Fruit fly (Drosophila melanogaster) whole organism, embryonic: Measurements from ENCODE around the gene mei-218.

Experiments used
- Ada2b ChIP-seq: fragments of 200-800 bp; sonication (Bioruptor generic); IDR thresholded peaks from 2 replicates; pipeline ENCODE4 v1.3.6; 2022; ENCODE audit warnings: missing biosample characterization, missing genetic modification characterization
- Asciz ChIP-seq: fragments of 200-800 bp; sonication (Bioruptor generic); optimal IDR thresholded peaks from 2 replicates; lab custom pipeline; 2017; ENCODE audit warnings: missing biosample characterization, mild to moderate bottlenecking, missing genetic modification characterization, missing genetic modification reagents
- BtbVII ChIP-seq: fragments of 200-800 bp; sonication (Bioruptor generic); optimal IDR thresholded peaks from 3 replicates; lab custom pipeline; 2017; ENCODE audit warnings: missing biosample characterization, mild to moderate bottlenecking, missing genetic modification characterization
- CG11695 ChIP-seq: fragments of 200-800 bp; sonication (Bioruptor generic); IDR thresholded peaks from 3 replicates; pipeline ENCODE4 v1.3.6; 2022; ENCODE audit warnings: missing biosample characterization, missing genetic modification characterization
- CG12236 ChIP-seq: fragments of 200-800 bp; sonication (Bioruptor generic); optimal IDR thresholded peaks from 2 replicates; lab custom pipeline; 2016; ENCODE audit warnings: missing biosample characterization, missing genetic modification characterization
- CG13123 ChIP-seq: fragments of 200-800 bp; sonication (Bioruptor generic); optimal IDR thresholded peaks from 2 replicates; lab custom pipeline; 2016; ENCODE audit warnings: missing biosample characterization, missing genetic modification characterization
- CG13296 ChIP-seq: fragments of 200-800 bp; sonication (Bioruptor generic); optimal IDR thresholded peaks from 3 replicates; lab custom pipeline; 2018; ENCODE audit warnings: missing biosample characterization, mild to moderate bottlenecking, missing genetic modification characterization
- CG14860 ChIP-seq: fragments of 200-800 bp; sonication (Bioruptor generic); IDR thresholded peaks from 3 replicates; pipeline ENCODE4 v1.3.6; 2022; ENCODE audit warnings: missing biosample characterization, missing genetic modification characterization; ENCODE audit not compliant: partially characterized antibody
- CG15479 ChIP-seq: fragments of 200-800 bp; sonication (Bioruptor generic); optimal IDR thresholded peaks from 3 replicates; lab custom pipeline; 2019; ENCODE audit warnings: missing biosample characterization, mild to moderate bottlenecking, missing genetic modification characterization, moderate library complexity
- CG15514 ChIP-seq: fragments of 200-800 bp; sonication (Bioruptor generic); optimal IDR thresholded peaks from 3 replicates; lab custom pipeline; 2017; ENCODE audit warnings: missing biosample characterization, missing genetic modification characterization, mild to moderate bottlenecking, moderate library complexity, missing genetic modification reagents
- CG2129 ChIP-seq: fragments of 200-800 bp; sonication (Bioruptor generic); IDR thresholded peaks from 2 replicates; pipeline ENCODE4 v1.3.6; 2022; ENCODE audit warnings: missing biosample characterization, missing genetic modification characterization; ENCODE audit not compliant: partially characterized antibody
- CG34224 ChIP-seq: fragments of 200-800 bp; sonication (Bioruptor generic); IDR thresholded peaks from 3 replicates; pipeline ENCODE4 v1.3.6; 2022; ENCODE audit warnings: missing biosample characterization, missing genetic modification characterization; ENCODE audit not compliant: partially characterized antibody
- CG34422 ChIP-seq: fragments of 200-800 bp; sonication (Bioruptor generic); IDR thresholded peaks from 3 replicates; pipeline ENCODE4 v1.3.6; 2022; ENCODE audit warnings: missing biosample characterization, missing genetic modification characterization
- CG42726 ChIP-seq: fragments of 200-800 bp; sonication (Bioruptor generic); IDR thresholded peaks from 2 replicates; pipeline ENCODE4 v1.3.6; 2022; ENCODE audit warnings: missing biosample characterization, missing genetic modification characterization; ENCODE audit not compliant: partially characterized antibody
- CG4707 ChIP-seq: fragments of 200-800 bp; sonication (Bioruptor generic); optimal IDR thresholded peaks from 2 replicates; lab custom pipeline; 2018; ENCODE audit warnings: missing biosample characterization, mild to moderate bottlenecking, missing genetic modification characterization, moderate library complexity
- CG5180 ChIP-seq: fragments of 200-800 bp; sonication (Bioruptor generic); optimal IDR thresholded peaks from 3 replicates; lab custom pipeline; 2017; ENCODE audit warnings: missing biosample characterization, missing genetic modification characterization, mild to moderate bottlenecking, moderate library complexity, missing genetic modification reagents
- CG7745 ChIP-seq: fragments of 200-800 bp; sonication (Bioruptor generic); optimal IDR thresholded peaks from 2 replicates; lab custom pipeline; 2018; ENCODE audit warnings: missing biosample characterization, mild to moderate bottlenecking, missing genetic modification characterization, moderate library complexity
- CG7987 ChIP-seq: fragments of 200-800 bp; sonication (Bioruptor generic); optimal IDR thresholded peaks from 2 replicates; lab custom pipeline; 2018; ENCODE audit warnings: missing biosample characterization, mild to moderate bottlenecking, missing genetic modification characterization, moderate library complexity
- CG8924 ChIP-seq: fragments of 200-800 bp; optimal IDR thresholded peaks from 3 replicates; lab custom pipeline; 2019; ENCODE audit warnings: missing biosample characterization, mild to moderate bottlenecking, missing genetic modification characterization, moderate library complexity
- CG9609 ChIP-seq: fragments of 200-800 bp; sonication (Bioruptor generic); optimal IDR thresholded peaks from 3 replicates; lab custom pipeline; 2016; ENCODE audit warnings: missing biosample characterization, missing genetic modification characterization
- ERR ChIP-seq: fragments of 200-800 bp; sonication (Bioruptor generic); optimal IDR thresholded peaks from 2 replicates; lab custom pipeline; 2016; ENCODE audit warnings: missing biosample characterization, missing genetic modification characterization
- Ets65A ChIP-seq: fragments of 200-800 bp; sonication (Bioruptor generic); peaks from one replicate; lab custom pipeline; 2016; ENCODE audit warnings: missing biosample characterization, missing genetic modification characterization
- GATAe ChIP-seq: fragments of 200-800 bp; sonication (Bioruptor generic); conservative IDR thresholded peaks from 2 replicates; pipeline ENCODE4 v1.3.6; 2022; ENCODE audit warnings: missing biosample characterization, missing genetic modification characterization
- HHEX ChIP-seq: fragments of 200-800 bp; sonication (Bioruptor generic); optimal IDR thresholded peaks from 3 replicates; lab custom pipeline; 2017; ENCODE audit warnings: missing biosample characterization, mild to moderate bottlenecking, missing genetic modification characterization, missing genetic modification reagents
- HLH4C ChIP-seq: fragments of 200-800 bp; sonication (Bioruptor generic); IDR thresholded peaks from 3 replicates; pipeline ENCODE4 v1.3.6; 2022; ENCODE audit warnings: missing biosample characterization, missing genetic modification characterization; ENCODE audit not compliant: partially characterized antibody
- Hmr ChIP-seq: fragments of 200-800 bp; sonication (Bioruptor generic); optimal IDR thresholded peaks from 3 replicates; lab custom pipeline; 2017; ENCODE audit warnings: mild to moderate bottlenecking, missing biosample characterization, missing genetic modification reagents, missing genetic modification characterization
- Kr ChIP-seq: fragments of 200-800 bp; sonication (Bioruptor generic); optimal IDR thresholded peaks from 2 replicates; lab custom pipeline; 2017; ENCODE audit warnings: missing biosample characterization, mild to moderate bottlenecking, missing genetic modification characterization
- Lhr ChIP-seq: fragments of 200-800 bp; sonication (Bioruptor generic); optimal IDR thresholded peaks from 3 replicates; lab custom pipeline; 2017; ENCODE audit warnings: mild to moderate bottlenecking, missing biosample characterization, missing genetic modification reagents, missing genetic modification characterization
- Oaz ChIP-seq: fragments of 200-800 bp; sonication (Bioruptor generic); IDR thresholded peaks from 2 replicates; pipeline ENCODE4 v1.3.6; 2022; ENCODE audit warnings: missing biosample characterization, missing genetic modification characterization
- Ptx1 ChIP-seq: fragments of 200-800 bp; sonication (Bioruptor generic); IDR thresholded peaks from 2 replicates; pipeline ENCODE4 v1.3.6; 2022; ENCODE audit warnings: missing biosample characterization, missing genetic modification characterization
- Sry-β ChIP-seq: fragments of 200-800 bp; sonication (Bioruptor generic); optimal IDR thresholded peaks from 2 replicates; lab custom pipeline; 2018; ENCODE audit warnings: missing biosample characterization, mild to moderate bottlenecking, missing genetic modification characterization, moderate library complexity
- Taf1 ChIP-seq: fragments of 200-800 bp; sonication (Bioruptor generic); IDR thresholded peaks from 2 replicates; pipeline ENCODE4 v1.3.6; 2022; ENCODE audit warnings: missing biosample characterization, missing genetic modification characterization
- Xrp1 ChIP-seq: fragments of 200-800 bp; sonication (Bioruptor generic); IDR thresholded peaks from 2 replicates; pipeline ENCODE4 v1.3.6; 2022; ENCODE audit warnings: missing biosample characterization, missing genetic modification characterization
- aop ChIP-seq: fragments of 200-800 bp; sonication (Bioruptor generic); IDR thresholded peaks from 2 replicates; pipeline ENCODE4 v1.3.6; 2022; ENCODE audit warnings: missing biosample characterization, missing genetic modification characterization
- az2 ChIP-seq: fragments of 200-800 bp; sonication (Bioruptor generic); optimal IDR thresholded peaks from 3 replicates; lab custom pipeline; 2016; ENCODE audit warnings: missing biosample characterization, missing genetic modification characterization
- bsh ChIP-seq, 2 experiments: fragments of 200-800 bp; sonication (Bioruptor generic); optimal IDR thresholded peaks; 2 replicates each; lab custom pipeline; 2017 to 2018; ENCODE audit warnings: mild to moderate bottlenecking in 2 of 2, missing biosample characterization in 2 of 2, missing genetic modification characterization in 2 of 2, moderate library complexity in 1 of 2
- cad ChIP-seq: fragments of >200 bp; optimal IDR thresholded peaks from 2 replicates; lab custom pipeline; 2017; ENCODE audit warnings: missing biosample characterization, missing genetic modification characterization
- corto ChIP-seq: fragments of 200-800 bp; sonication (Bioruptor generic); optimal IDR thresholded peaks from 2 replicates; lab custom pipeline; 2016; ENCODE audit warnings: missing biosample characterization, mild to moderate bottlenecking, missing genetic modification characterization, moderate library complexity
- dati ChIP-seq: fragments of 200-800 bp; sonication (Bioruptor generic); IDR thresholded peaks from 2 replicates; pipeline ENCODE4 v1.3.6; 2022; ENCODE audit warnings: missing biosample characterization, missing genetic modification characterization
- gem ChIP-seq: fragments of 200-800 bp; sonication (Bioruptor generic); optimal IDR thresholded peaks from 2 replicates; lab custom pipeline; 2019; ENCODE audit warnings: missing biosample characterization, mild to moderate bottlenecking, missing genetic modification characterization, moderate library complexity
- gfzf ChIP-seq: fragments of 200-800 bp; sonication (Bioruptor generic); optimal IDR thresholded peaks from 2 replicates; lab custom pipeline; 2016; ENCODE audit warnings: missing biosample characterization, mild to moderate bottlenecking, missing genetic modification characterization, moderate library complexity
- pan ChIP-seq, 4 experiments: fragments of >200 bp in 3 of 4; fragments of 200-800 bp in 1 of 4; sonication (Bioruptor generic) in 1 of 4; optimal IDR thresholded peaks in 3 of 4; IDR thresholded peaks in 1 of 4; 2 replicates each; pipeline versions ENCODE4 v1.3.6 to Lab custom; 2017 to 2022; ENCODE audit warnings: missing biosample characterization in 2 of 4, missing genetic modification characterization in 2 of 4, mixed read lengths in 1 of 4
- sd ChIP-seq: fragments of 200-800 bp; sonication (Bioruptor generic); optimal IDR thresholded peaks from 3 replicates; lab custom pipeline; 2018; ENCODE audit warnings: missing biosample characterization, mild to moderate bottlenecking, missing genetic modification characterization, moderate library complexity
- sr ChIP-seq: fragments of 200-800 bp; sonication (Bioruptor generic); IDR thresholded peaks from 3 replicates; pipeline ENCODE4 v1.3.6; 2022; ENCODE audit warnings: missing biosample characterization, missing genetic modification characterization
- tll ChIP-seq, 2 experiments: fragments of 200-800 bp in 1 of 2; fragments of >200 bp in 1 of 2; sonication (Bioruptor generic) in 1 of 2; optimal IDR thresholded peaks; 2 replicates each; lab custom pipeline; 2017 to 2019; ENCODE audit warnings: missing biosample characterization in 2 of 2, missing genetic modification characterization in 2 of 2, mild to moderate bottlenecking in 1 of 2, moderate library complexity in 1 of 2
- tna ChIP-seq: fragments of 200-800 bp; sonication (Bioruptor generic); IDR thresholded peaks from 2 replicates; pipeline ENCODE4 v1.3.6; 2022; ENCODE audit warnings: missing biosample characterization, missing genetic modification characterization; ENCODE audit not compliant: partially characterized antibody
- wek ChIP-seq: fragments of 200-800 bp; sonication (Bioruptor generic); optimal IDR thresholded peaks from 3 replicates; lab custom pipeline; 2018; ENCODE audit warnings: missing biosample characterization, mild to moderate bottlenecking, missing genetic modification characterization, moderate library complexity
- zen ChIP-seq: fragments of 200-800 bp; sonication (Bioruptor generic); optimal IDR thresholded peaks from 3 replicates; lab custom pipeline; 2018; ENCODE audit warnings: missing biosample characterization, mild to moderate bottlenecking, missing genetic modification characterization, moderate library complexity

The mei-218 gene

DNA sequence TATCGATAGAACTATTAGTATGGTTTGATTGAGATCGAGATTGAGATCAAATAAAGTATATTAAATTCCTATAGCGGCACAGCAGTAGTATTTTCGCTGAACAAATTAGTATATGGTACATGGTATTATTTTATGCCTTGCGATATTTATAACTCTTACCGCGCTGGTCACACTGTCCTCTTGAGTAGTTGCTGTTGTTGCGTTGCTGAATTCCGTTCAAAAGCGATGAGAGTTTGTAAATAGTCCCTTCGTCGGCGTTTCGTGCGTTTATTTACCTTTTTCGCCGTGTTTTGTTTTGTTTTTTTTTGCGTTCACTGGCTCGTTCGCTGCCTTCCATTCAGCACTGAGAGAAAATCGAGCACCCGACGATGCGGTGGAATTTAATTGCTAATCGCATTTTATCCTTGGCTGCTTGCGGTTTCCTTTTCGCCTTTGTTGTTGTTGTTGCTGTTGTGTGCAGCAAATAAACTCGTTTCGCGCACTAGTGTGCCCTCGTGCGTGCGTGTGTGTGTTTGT lies 35.3 kb downstream of the mei-218 start, which contains the start of gene CG5004 (continued):
- TF ChIP-seq GATAe (GFP tag; lab: Robert Waterston, UW) (no peak), aop (GFP tag; lab: Robert Waterston, UW) (no peak), CG34422 (peak; percentile 78; the same call in 1 of the 3 replicates), CG34224 (GFP tag; lab: Robert Waterston, UW) (peak; percentile 44; the same call in 1 of the 3 replicates), BtbVII (peak; percentile 14), CG11695 (no peak), HLH4C (GFP tag; lab: Robert Waterston, UW) (0 out of 3 replicates have a peak, but pooled peaks have one; percentile 38), CG5180 (GFP tag; lab: Kevin White, UChicago) (no peak), gfzf (peak; percentile 77), sd (tag; lab: Kevin White, UChicago) (peak; percentile 72), Lhr (GFP tag; lab: Kevin White, UChicago) (peak; percentile 51), CG7745 (tag; lab: Kevin White, UChicago) (no peak), pan (optimal IDR thresholded peaks at IDR 0.05; lab: Kevin White, UChicago) (no peak), pan (GFP tag; optimal IDR thresholded peaks at IDR 0.05 in 1 of 2, IDR thresholded peaks at IDR 0.05 in 1 of 2) (no peak), zen (tag; lab: Kevin White, UChicago) (no peak), CG2129 (GFP tag; lab: Robert Waterston, UW) (no peak), az2 (GFP tag; lab: Kevin White, UChicago) (no peak), Taf1 (GFP tag; lab: Robert Waterston, UW) (no peak), CG13123 (GFP tag; lab: Kevin White, UChicago) (no peak), tna (GFP tag; lab: Robert Waterston, UW) (no peak; the same call in 1 of the 2 replicates), HHEX (GFP tag; lab: Kevin White, UChicago) (peak; percentile 9), CG7987 (GFP tag; lab: Kevin White, UChicago) (no peak), CG9609 (GFP tag; lab: Kevin White, UChicago) (no peak), Sry-β (GFP tag; lab: Kevin White, UChicago) (no peak), Hmr (peak; percentile 47), Ada2b (GFP tag; lab: Robert Waterston, UW) (no peak), CG4707 (GFP tag; lab: Kevin White, UChicago) (no peak), corto (GFP tag; lab: Kevin White, UChicago) (no peak), wek (peak; percentile 35), CG15514 (GFP tag; lab: Kevin White, UChicago) (peak; percentile 97), bsh (GFP tag; optimal IDR thresholded peaks at IDR 0.05; lab: Kevin White, UChicago) (no peak), CG12236 (no peak), cad (no peak), dati (GFP tag; lab: Robert Waterston, UW) (no peak), Asciz (GFP tag; lab: Kevin White, UChicago) (no peak), CG14860 (0 out of 3 replicates have a peak, but pooled peaks have one; percentile 43), CG8924 (tag; lab: Kevin White, UChicago) (no peak), Kr (no peak), gem (tag; lab: Kevin White, UChicago) (no peak), Oaz (GFP tag; lab: Robert Waterston, UW) (no peak), Ets65A (GFP tag; lab: Kevin White, UChicago) (no peak), sr (GFP tag; lab: Robert Waterston, UW) (no peak), tll (GFP tag; optimal IDR thresholded peaks at IDR 0.05; lab: Kevin White, UChicago) (no peak), ERR (GFP tag; lab: Kevin White, UChicago) (no peak), Xrp1 (GFP tag; lab: Robert Waterston, UW) (no peak), Ptx1 (GFP tag; lab: Robert Waterston, UW) (no peak), CG15479 (GFP tag; lab: Kevin White, UChicago) (peak; percentile 40), CG13296 (GFP tag; lab: Kevin White, UChicago) (peak; percentile 10), CG42726 (0 out of 2 replicates have a peak, but pooled peaks have one; percentile 41)
